Worm (Caenorhabditis elegans) whole organism, young adult: Measurements from ENCODE around the gene zyg-11.

Experiments used
- B0019.2 ChIP-seq: fragments of 200-800 bp; sonication (Bioruptor generic); conservative IDR thresholded peaks from 2 replicates; pipeline ENCODE4 v1.3.6; 2022; ENCODE audit warnings: missing genetic modification reagents, missing genetic modification characterization, missing compliant biosample characterization
- B0336.3 ChIP-seq: fragments of 200-800 bp; sonication (Bioruptor generic); IDR thresholded peaks from 2 replicates; pipeline ENCODE4 v1.3.6; 2022; ENCODE audit warnings: missing genetic modification characterization, missing compliant biosample characterization
- C06A6.2 ChIP-seq: fragments of 200-800 bp; sonication (Bioruptor generic); conservative IDR thresholded peaks from 2 replicates; pipeline ENCODE4 v1.3.6; 2022; ENCODE audit warnings: missing genetic modification characterization, missing compliant biosample characterization
- D2030.7 ChIP-seq: fragments of 200-800 bp; sonication (Bioruptor generic); IDR thresholded peaks from 2 replicates; pipeline ENCODE4 v1.3.6; 2022; ENCODE audit warnings: missing genetic modification reagents, missing genetic modification characterization, missing compliant biosample characterization
- F22D6.2 ChIP-seq: sonication (generic microtip); optimal IDR thresholded peaks from 2 replicates; lab custom pipeline; 2016; ENCODE audit warnings: mild to moderate bottlenecking, missing genetic modification characterization, missing compliant biosample characterization
- F57A8.1 ChIP-seq: fragments of 200-800 bp; sonication (Bioruptor generic); optimal IDR thresholded peaks from 2 replicates; lab custom pipeline; 2018; ENCODE audit warnings: mild to moderate bottlenecking, missing genetic modification characterization, moderate library complexity, missing compliant biosample characterization
- F57C9.4 ChIP-seq: sonication (generic microtip); optimal IDR thresholded peaks from 2 replicates; lab custom pipeline; 2017; ENCODE audit warnings: mild to moderate bottlenecking, missing genetic modification characterization, missing compliant biosample characterization
- K12H6.12 ChIP-seq: fragments of 200-800 bp; sonication (Bioruptor generic); optimal IDR thresholded peaks from 2 replicates; lab custom pipeline; 2018; ENCODE audit warnings: mild to moderate bottlenecking, missing genetic modification characterization, missing compliant biosample characterization
- T07F8.4 ChIP-seq: sonication (generic microtip); optimal IDR thresholded peaks from 2 replicates; lab custom pipeline; 2016; ENCODE audit warnings: mild to moderate bottlenecking, missing genetic modification characterization, moderate library complexity, missing compliant biosample characterization
- Y53F4B.3 ChIP-seq: fragments of 200-800 bp; sonication (Bioruptor generic); IDR thresholded peaks from 2 replicates; pipeline ENCODE4 v1.3.6; 2022; ENCODE audit warnings: missing genetic modification reagents, missing genetic modification characterization, missing compliant biosample characterization
- Y67H2A.10 ChIP-seq: fragments of 200-800 bp; sonication (Bioruptor generic); conservative IDR thresholded peaks from 2 replicates; pipeline ENCODE4 v1.3.6; 2022; ENCODE audit warnings: missing genetic modification reagents, missing genetic modification characterization, missing compliant biosample characterization
- ZK185.1 ChIP-seq: sonication (generic microtip); optimal IDR thresholded peaks from 2 replicates; lab custom pipeline; 2016; ENCODE audit warnings: mild to moderate bottlenecking, missing genetic modification characterization, missing compliant biosample characterization; ENCODE audit not compliant: poor library complexity, severe bottlenecking
- atf-7 ChIP-seq: sonication (generic microtip); optimal IDR thresholded peaks from 2 replicates; lab custom pipeline; 2017; ENCODE audit warnings: mild to moderate bottlenecking, missing genetic modification characterization, missing compliant biosample characterization
- attf-5 ChIP-seq: fragments of 200-800 bp; sonication (Bioruptor generic); optimal IDR thresholded peaks from 2 replicates; lab custom pipeline; 2018; ENCODE audit warnings: mild to moderate bottlenecking, missing genetic modification characterization, missing compliant biosample characterization
- attf-6 ChIP-seq: fragments of 200-800 bp; sonication (Bioruptor generic); IDR thresholded peaks from 2 replicates; pipeline ENCODE4 v1.3.6; 2022; ENCODE audit warnings: missing genetic modification reagents, missing genetic modification characterization, missing compliant biosample characterization
- bed-1 ChIP-seq: fragments of 200-800 bp; sonication (Bioruptor generic); IDR thresholded peaks from 2 replicates; pipeline ENCODE4 v1.3.6; 2022; ENCODE audit warnings: missing genetic modification reagents, missing genetic modification characterization, missing compliant biosample characterization
- ceh-27 ChIP-seq: fragments of 200-800 bp; sonication (Bioruptor generic); optimal IDR thresholded peaks from 2 replicates; lab custom pipeline; 2018; ENCODE audit warnings: mild to moderate bottlenecking, missing genetic modification characterization, moderate library complexity, missing compliant biosample characterization
- ceh-40 ChIP-seq: fragments of 200-800 bp; sonication (Bioruptor generic); IDR thresholded peaks from 2 replicates; pipeline ENCODE4 v1.3.6; 2022; ENCODE audit warnings: missing genetic modification characterization, missing compliant biosample characterization
- ceh-91 ChIP-seq: fragments of 200-800 bp; sonication (Bioruptor generic); IDR thresholded peaks from 2 replicates; pipeline ENCODE4 v1.3.6; 2022; ENCODE audit warnings: missing genetic modification reagents, missing genetic modification characterization, missing compliant biosample characterization
- chd-7 ChIP-seq: sonication (generic microtip); optimal IDR thresholded peaks from 2 replicates; lab custom pipeline; 2016; ENCODE audit warnings: mild to moderate bottlenecking, missing genetic modification characterization, moderate library complexity, missing compliant biosample characterization
- die-1 ChIP-seq: sonication (generic microtip); optimal IDR thresholded peaks from 2 replicates; lab custom pipeline; 2016; ENCODE audit warnings: missing genotype, mild to moderate bottlenecking, missing genetic modification characterization, missing compliant biosample characterization
- dpff-1 ChIP-seq: sonication (generic microtip); optimal IDR thresholded peaks from 2 replicates; lab custom pipeline; 2017; ENCODE audit warnings: mild to moderate bottlenecking, missing genetic modification characterization, missing compliant biosample characterization
- efl-1 ChIP-seq: fragments of 150-350 bp; optimal IDR thresholded peaks from 2 replicates; lab custom pipeline; 2014; ENCODE audit warnings: missing biosample characterization, missing genetic modification reagents, missing genetic modification characterization
- egl-18 ChIP-seq: fragments of 200-800 bp; sonication (Bioruptor generic); IDR thresholded peaks from 2 replicates; pipeline ENCODE4 v1.3.6; 2022; ENCODE audit warnings: missing genetic modification reagents, missing genetic modification characterization, missing compliant biosample characterization
- egrh-3 ChIP-seq: fragments of 200-800 bp; sonication (Bioruptor generic); IDR thresholded peaks from 2 replicates; pipeline ENCODE4 v1.3.6; 2022; ENCODE audit warnings: missing genetic modification reagents, missing genetic modification characterization, missing compliant biosample characterization
- ets-4 ChIP-seq: fragments of 200-800 bp; sonication (Bioruptor generic); optimal IDR thresholded peaks from 2 replicates; lab custom pipeline; 2018; ENCODE audit warnings: mild to moderate bottlenecking, missing genetic modification characterization, missing compliant biosample characterization
- hmg-1.2 ChIP-seq: fragments of 200-800 bp; sonication (Bioruptor generic); IDR thresholded peaks from 2 replicates; pipeline ENCODE4 v1.3.6; 2022; ENCODE audit warnings: missing genetic modification reagents, missing genetic modification characterization, missing compliant biosample characterization
- hmg-20 ChIP-seq: fragments of 200-800 bp; sonication (Bioruptor generic); IDR thresholded peaks from 2 replicates; pipeline ENCODE4 v1.3.6; 2022; ENCODE audit warnings: missing genetic modification reagents, missing genetic modification characterization, missing compliant biosample characterization
- hrde-1 ChIP-seq: sonication (generic microtip); optimal IDR thresholded peaks from 2 replicates; lab custom pipeline; 2016; ENCODE audit warnings: missing genetic modification characterization, mild to moderate bottlenecking, missing compliant biosample characterization, moderate library complexity, missing genotype, missing genetic modification reagents, borderline replicate concordance
- lin-26 ChIP-seq: fragments of 200-800 bp; sonication (Bioruptor generic); IDR thresholded peaks from 2 replicates; pipeline ENCODE4 v1.3.6; 2022; ENCODE audit warnings: missing genetic modification reagents, missing genetic modification characterization, missing compliant biosample characterization
- lin-40 ChIP-seq: sonication (generic microtip); optimal IDR thresholded peaks from 2 replicates; lab custom pipeline; 2016; ENCODE audit warnings: missing genetic modification characterization, mild to moderate bottlenecking, missing compliant biosample characterization, missing genotype, missing genetic modification reagents
- lir-1 ChIP-seq: fragments of 200-800 bp; sonication (Bioruptor generic); conservative IDR thresholded peaks from 2 replicates; pipeline ENCODE4 v1.3.6; 2022; ENCODE audit warnings: missing genetic modification reagents, missing genetic modification characterization, missing compliant biosample characterization
- lsl-1 ChIP-seq: fragments of 200-800 bp; sonication (Bioruptor generic); optimal IDR thresholded peaks from 2 replicates; lab custom pipeline; 2018; ENCODE audit warnings: mild to moderate bottlenecking, missing genetic modification characterization, moderate library complexity, missing compliant biosample characterization
- lsy-27 ChIP-seq: sonication (generic microtip); optimal IDR thresholded peaks from 2 replicates; lab custom pipeline; 2017; ENCODE audit warnings: missing genetic modification characterization, mild to moderate bottlenecking, missing compliant biosample characterization, antibody characterized with exemption, missing genotype, borderline replicate concordance; ENCODE audit not compliant: insufficient read depth
- mcd-1 ChIP-seq: fragments of 200-800 bp; sonication (Bioruptor generic); IDR thresholded peaks from 2 replicates; pipeline ENCODE4 v1.3.6; 2022; ENCODE audit warnings: missing genetic modification reagents, missing genetic modification characterization, missing compliant biosample characterization
- mel-28 ChIP-seq: sonication (generic microtip); optimal IDR thresholded peaks from 2 replicates; lab custom pipeline; 2016; ENCODE audit warnings: borderline replicate concordance, mild to moderate bottlenecking, missing genetic modification characterization, missing compliant biosample characterization
- mxl-1 ChIP-seq: sonication (generic microtip); optimal IDR thresholded peaks from 2 replicates; lab custom pipeline; 2016; ENCODE audit warnings: missing genetic modification characterization, missing compliant biosample characterization
- nfya-1 ChIP-seq: sonication (generic microtip); optimal IDR thresholded peaks from 2 replicates; lab custom pipeline; 2017; ENCODE audit warnings: antibody characterized with exemption, missing compliant biosample characterization, missing genetic modification characterization, borderline replicate concordance; ENCODE audit not compliant: insufficient read depth
- nhr-120 ChIP-seq: fragments of 200-800 bp; sonication (Bioruptor generic); IDR thresholded peaks from 2 replicates; pipeline ENCODE4 v1.3.6; 2022; ENCODE audit warnings: missing genetic modification characterization, missing compliant biosample characterization
- pha-4 ChIP-seq: fragments of 150-350 bp; sonication (generic microtip); optimal IDR thresholded peaks from 2 replicates; lab custom pipeline; 2014; ENCODE audit warnings: missing biosample characterization, missing genetic modification reagents, missing genetic modification characterization
- repo-1 ChIP-seq: sonication (generic microtip); optimal IDR thresholded peaks from 2 replicates; lab custom pipeline; 2017; ENCODE audit warnings: mild to moderate bottlenecking, missing genetic modification characterization, missing compliant biosample characterization
- snpc-4 ChIP-seq, 5 experiments: fragments of 150-350 bp in 1 of 5; sonication (generic microtip) in 4 of 5; optimal IDR thresholded peaks; 2 replicates each; lab custom pipeline; 2014 to 2018; ENCODE audit warnings: missing genetic modification characterization in 5 of 5, missing biosample characterization in 3 of 5, antibody characterized with exemption in 2 of 5, mild to moderate bottlenecking in 2 of 5, missing compliant biosample characterization in 2 of 5, missing genotype in 2 of 5, moderate library complexity in 2 of 5, missing genetic modification reagents in 1 of 5
- sptf-2 ChIP-seq: fragments of 200-800 bp; sonication (Bioruptor generic); optimal IDR thresholded peaks from 2 replicates; lab custom pipeline; 2018; ENCODE audit warnings: mild to moderate bottlenecking, missing genetic modification characterization, missing compliant biosample characterization
- tbx-9 ChIP-seq: sonication (generic microtip); optimal IDR thresholded peaks from 2 replicates; lab custom pipeline; 2016; ENCODE audit warnings: borderline replicate concordance, missing genetic modification characterization, inconsistent platforms, missing compliant biosample characterization
- unc-130 ChIP-seq: sonication (generic microtip); optimal IDR thresholded peaks from 2 replicates; lab custom pipeline; 2016; ENCODE audit warnings: missing genetic modification reagents, missing genetic modification characterization, missing compliant biosample characterization
- ztf-18 ChIP-seq: sonication (generic microtip); optimal IDR thresholded peaks from 2 replicates; lab custom pipeline; 2016; ENCODE audit warnings: missing genotype, mild to moderate bottlenecking, missing genetic modification characterization, missing compliant biosample characterization
- ztf-22 ChIP-seq: fragments of 200-800 bp; sonication (Bioruptor generic); optimal IDR thresholded peaks from 2 replicates; lab custom pipeline; 2018; ENCODE audit warnings: mild to moderate bottlenecking, missing genetic modification characterization, moderate library complexity, missing compliant biosample characterization

Gene zyg-11

ce11 chrII:8058769-8059168, 41.3 kb downstream of the zyg-11 start, which contains the start of gene T05H10.8:
TSS of gene T05H10.8 (plus strand) at chrII:8059069.
- TF ChIP-seq unc-130 (GFP tag; lab: Kevin White, UChicago) (no peak), lir-1 (GFP tag; lab: Robert Waterston, UW) (no peak), bed-1 (GFP tag; lab: Robert Waterston, UW) (no peak), ztf-22 (no peak), die-1 (tag; lab: Kevin White, UChicago) (no peak), lin-26 (GFP tag; lab: Robert Waterston, UW) (no peak), chd-7 (no peak), F22D6.2 (no peak), pha-4 (tag; lab: Kevin White, UChicago) (no peak), B0336.3 (GFP tag; lab: Robert Waterston, UW) (no peak), B0019.2 (GFP tag; lab: Robert Waterston, UW) (no peak), atf-7 (tag; lab: Kevin White, UChicago) (no peak), F57A8.1 (no peak), repo-1 (no peak), Y53F4B.3 (no peak), ceh-40 (GFP tag; lab: Robert Waterston, UW) (no peak)

ce11 chrII:8059532-8059931, 42.1 kb downstream of the zyg-11 start:
- TF ChIP-seq nfya-1 (tag; lab: Kevin White, UChicago) (no peak), mel-28 (tag; lab: Kevin White, UChicago) (no peak), dpff-1 (tag; lab: Kevin White, UChicago) (no peak), hrde-1 (no peak), ztf-18 (tag; lab: Kevin White, UChicago) (no peak), B0019.2 (GFP tag; lab: Robert Waterston, UW) (no peak), mxl-1 (no peak), ceh-27 (no peak), lsy-27 (no peak), lin-40 (tag; lab: Kevin White, UChicago) (no peak), tbx-9 (no peak), ZK185.1 (tag; lab: Kevin White, UChicago) (no peak), hmg-20 (GFP tag; lab: Robert Waterston, UW) (no peak), F57C9.4 (no peak), mcd-1 (GFP tag; lab: Robert Waterston, UW) (no peak), hmg-1.2 (GFP tag; lab: Robert Waterston, UW) (no peak), egl-18 (GFP tag; lab: Robert Waterston, UW) (no peak), nhr-120 (GFP tag; lab: Robert Waterston, UW) (no peak), sptf-2 (GFP tag; lab: Kevin White, UChicago) (no peak), Y67H2A.10 (GFP tag; lab: Robert Waterston, UW) (no peak)
- TF ChIP-seq, all 124 proteins: peak for 0

- TF ChIP-seq egrh-3 (GFP tag; lab: Robert Waterston, UW) = peak; percentile 64
- TF ChIP-seq chd-7 = no peak
- TF ChIP-seq T07F8.4 = no peak
- no peak for TF ChIP-seq C06A6.2
- no peak for TF ChIP-seq snpc-4 (GFP tag; optimal IDR thresholded peaks at IDR 0.05; lab: Kevin White, UChicago)
- peak in 2 of 4 experiments; percentile 22 to 25 for TF ChIP-seq snpc-4 (tag; optimal IDR thresholded peaks at IDR 0.05; lab: Kevin White, UChicago)
- TF ChIP-seq lin-26 (GFP tag; lab: Robert Waterston, UW) = peak; percentile 68; the same call in 1 of the 2 replicates
- TF ChIP-seq K12H6.12 (tag; lab: Kevin White, UChicago) = peak; percentile 46
- TF ChIP-seq ets-4 = no peak
- TF ChIP-seq efl-1 = peak; percentile 84
- TF ChIP-seq egl-18 (GFP tag; lab: Robert Waterston, UW) = no peak
- no peak for TF ChIP-seq attf-6 (GFP tag; lab: Robert Waterston, UW)
- peak; percentile 82 for TF ChIP-seq attf-5 (GFP tag; lab: Kevin White, UChicago)
- TF ChIP-seq ceh-40 (GFP tag; lab: Robert Waterston, UW) = no peak
- peak; percentile 77 for TF ChIP-seq D2030.7 (GFP tag; lab: Robert Waterston, UW)
- peak; percentile 64 for TF ChIP-seq lsl-1
- 0 out of 2 replicates have a peak, but pooled peaks have one; percentile 62 for TF ChIP-seq ceh-91 (GFP tag; lab: Robert Waterston, UW)
Observed at ce11 chrII:8062334-8062791, 44.9 kb downstream of the zyg-11 start, which contains the start of gene ufd-2. TSS of gene ufd-2 (plus strand) at chrII:8062741.
